Worm (Caenorhabditis elegans) whole organism, dauer: ENCODE data around the gene F22F7.11.

Experiments
- unc-62 ChIP-seq: sonication (generic microtip); optimal IDR thresholded peaks from 2 replicates; lab custom pipeline; 2017; ENCODE audit warnings: missing biosample characterization, missing genetic modification reagents, missing genetic modification characterization

F22F7.11 gene

ce11 chrV:2151458-2151857 is 31.8 kb downstream of the F22F7.11 start, which contains the start of gene srbc-24:
srbc-24 (plus strand) TSS chrV:2151758.
- no peak for TF ChIP-seq unc-62

- TF ChIP-seq unc-62 = no peak
These were observed 33.6 kb downstream of the F22F7.11 start, which contains the start of gene srbc-23 for ce11 chrV:2153274-2153673. srbc-23 (plus strand) TSS chrV:2153574.

- TF ChIP-seq unc-62 = no peak
These were observed 35.6 kb downstream of the F22F7.11 start, which contains the start of gene srbc-21 for ce11 chrV:2155232-2155631. srbc-21 (plus strand) TSS chrV:2155532.

ce11 chrV:2156830-2157229 is 37.2 kb downstream of the F22F7.11 start, which contains the start of gene srbc-22:
srbc-22 (plus strand) TSS chrV:2157130.
- TF ChIP-seq unc-62 = no peak

ce11 chrV:2159331-2159730 is 39.7 kb downstream of the F22F7.11 start, which contains the start of gene C45H4.14:
C45H4.14 (minus strand) TSS chrV:2159431.
- no peak for TF ChIP-seq unc-62

ce11 chrV:2163735-2164134 is 44.1 kb downstream of the F22F7.11 start, which contains the start of gene str-255:
str-255 (minus strand) TSS chrV:2163835.
- no peak for TF ChIP-seq unc-62

ce11 chrV:2166679-2167078 is 47.0 kb downstream of the F22F7.11 start, which contains the start of gene srbc-19:
srbc-19 (minus strand) TSS chrV:2166779.
- TF ChIP-seq unc-62 = no peak
